Fruit fly (Drosophila melanogaster): ENCODE measurements around the gene Usp47.

Gene Usp47

dm6 chr3L:5796493-5796998 lies 43.8 kb downstream of the Usp47 start, which contains the start of gene Tektin-C (continued):
- TF ChIP-seq hb (GFP tag; IDR thresholded peaks at IDR 0.05; ENCODE audit: partially characterized antibody), result no peak
- no peak for TF ChIP-seq CG16813 (GFP tag; IDR thresholded peaks at IDR 0.05; ENCODE audit: partially characterized antibody)
- no peak for TF ChIP-seq CG3065 (GFP tag; optimal IDR thresholded peaks at IDR 0.05)
- no peak for TF ChIP-seq pnt (GFP tag; optimal IDR thresholded peaks at IDR 0.05)
- TF ChIP-seq D (optimal IDR thresholded peaks at IDR 0.05), result no peak
- TF ChIP-seq D (GFP tag; optimal IDR thresholded peaks at IDR 0.05), result no peak
- no peak for TF ChIP-seq CG6765 (GFP tag; optimal IDR thresholded peaks at IDR 0.05)
- no peak for TF ChIP-seq CG4820 (GFP tag; optimal IDR thresholded peaks at IDR 0.05)
- no peak for TF ChIP-seq CG2116 (GFP tag; optimal IDR thresholded peaks at IDR 0.05)
- no peak for TF ChIP-seq stc (GFP tag; IDR thresholded peaks at IDR 0.05)
- no peak for TF ChIP-seq Hr3 (GFP tag; optimal IDR thresholded peaks at IDR 0.05)
- TF ChIP-seq ems (GFP tag; optimal IDR thresholded peaks at IDR 0.05), result peak; percentile 25
- TF ChIP-seq CG4617 (GFP tag; optimal IDR thresholded peaks at IDR 0.05; ENCODE audit: borderline replicate concordance), result no peak
- TF ChIP-seq Chrac-16 (GFP tag; optimal IDR thresholded peaks at IDR 0.05), result no peak
- TF ChIP-seq grau (tag; optimal IDR thresholded peaks at IDR 0.05), result no peak
- TF ChIP-seq Gug (GFP tag; IDR thresholded peaks at IDR 0.05), result 0 out of 4 replicates have a peak, but pooled peaks have one; percentile 26
- no peak for TF ChIP-seq tll (GFP tag; optimal IDR thresholded peaks at IDR 0.05)
- no peak for TF ChIP-seq Eip74EF (GFP tag; optimal IDR thresholded peaks at IDR 0.05)
- no peak for TF ChIP-seq Mrtf (GFP tag; IDR thresholded peaks at IDR 0.05)
- TF ChIP-seq Ravus (GFP tag; IDR thresholded peaks at IDR 0.05), result no peak
- no peak for TF ChIP-seq CG2120 (GFP tag; optimal IDR thresholded peaks at IDR 0.05)
- no peak for TF ChIP-seq HLH3B (GFP tag; IDR thresholded peaks at IDR 0.05)
- no peak for TF ChIP-seq CG1603 (tag; optimal IDR thresholded peaks at IDR 0.05)
- TF ChIP-seq stwl (tag; optimal IDR thresholded peaks at IDR 0.05), result no peak
- no peak for TF ChIP-seq E2f2 (GFP tag; IDR thresholded peaks at IDR 0.05)
- no peak for TF ChIP-seq Neu2 (GFP tag; optimal IDR thresholded peaks at IDR 0.05; ENCODE audit: borderline replicate concordance)
- no peak for TF ChIP-seq sima (GFP tag; optimal IDR thresholded peaks at IDR 0.05)
- TF ChIP-seq dati (GFP tag; IDR thresholded peaks at IDR 0.05), result no peak
- TF ChIP-seq psq (GFP tag; optimal IDR thresholded peaks at IDR 0.05), result no peak
- TF ChIP-seq CG14860 (GFP tag; IDR thresholded peaks at IDR 0.05; ENCODE audit: partially characterized antibody), result no peak
- 0 out of 3 replicates have a peak, but pooled peaks have one; percentile 8 for TF ChIP-seq CG17361 (GFP tag; IDR thresholded peaks at IDR 0.05)
- no peak for TF ChIP-seq slou (GFP tag; optimal IDR thresholded peaks at IDR 0.05)
- TF ChIP-seq Xrp1 (GFP tag; IDR thresholded peaks at IDR 0.05), result peak; percentile 57; the same call in 1 of the 2 replicates
- no peak for TF ChIP-seq gcm2 (GFP tag; optimal IDR thresholded peaks at IDR 0.05)
- no peak for TF ChIP-seq oc (tag; optimal IDR thresholded peaks at IDR 0.05)
- no peak for TF ChIP-seq peb (GFP tag; IDR thresholded peaks at IDR 0.05)
- TF ChIP-seq CG8359 (GFP tag; optimal IDR thresholded peaks at IDR 0.05; ENCODE audit: borderline replicate concordance), result no peak
- no peak for TF ChIP-seq Trl (optimal IDR thresholded peaks at IDR 0.05)
- no peak for TF ChIP-seq Trl (GFP tag; optimal IDR thresholded peaks at IDR 0.05)
- no peak for TF ChIP-seq CG15601 (tag; optimal IDR thresholded peaks at IDR 0.05)
- TF ChIP-seq Blimp-1 (GFP tag; optimal IDR thresholded peaks at IDR 0.05), result no peak
- no peak for TF ChIP-seq Sox100B (GFP tag; optimal IDR thresholded peaks at IDR 0.05)
- no peak for TF ChIP-seq cwo (GFP tag; optimal IDR thresholded peaks at IDR 0.05)
- TF ChIP-seq ATbp (GFP tag; optimal IDR thresholded peaks at IDR 0.05), result no peak
- no peak for TF ChIP-seq gcm (GFP tag; optimal IDR thresholded peaks at IDR 0.05)
- TF ChIP-seq CG2712 (tag; optimal IDR thresholded peaks at IDR 0.05), result no peak
- no peak for TF ChIP-seq CG10147 (GFP tag; optimal IDR thresholded peaks at IDR 0.05)
- TF ChIP-seq CG7928 (GFP tag; optimal IDR thresholded peaks at IDR 0.05), result no peak
- TF ChIP-seq CG6254 (GFP tag; optimal IDR thresholded peaks at IDR 0.05), result no peak
- TF ChIP-seq h (optimal IDR thresholded peaks at IDR 0.05), result no peak
- no peak for TF ChIP-seq phol (tag; optimal IDR thresholded peaks at IDR 0.05)

All from whole organism, embryonic.